Fruit fly (Drosophila melanogaster): Measurements from ENCODE around the gene Wnt10.

Wnt10 gene

DNA sequence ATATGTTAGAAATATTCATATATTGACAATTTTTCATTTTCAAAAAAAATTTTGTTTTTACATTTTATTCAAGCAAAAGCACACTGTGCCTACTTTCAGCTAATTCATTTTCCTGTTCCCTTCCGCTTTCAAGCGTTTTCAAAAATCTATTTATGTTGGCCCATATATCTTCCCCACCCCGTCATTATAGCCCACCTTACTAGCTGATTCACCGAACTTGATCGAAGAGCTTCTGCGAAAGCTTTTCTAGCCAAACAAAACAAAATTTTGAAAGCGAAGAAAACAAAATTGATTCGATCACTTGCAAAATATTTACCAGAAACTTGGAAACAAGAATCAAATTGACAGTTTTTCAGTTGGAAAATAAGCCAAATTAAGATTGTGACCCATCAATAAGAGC is 37.8 kb downstream of the Wnt10 start, which contains the start of gene CG5171:
Gene CG5171, plus strand, starts transcription at position 311 of the 400 bp plus-strand sequence.
- TF ChIP-seq fd96Ca (GFP tag; IDR thresholded peaks at IDR 0.05) = no peak
- TF ChIP-seq CG13204 (GFP tag; optimal IDR thresholded peaks at IDR 0.05) = no peak
- TF ChIP-seq Pif1B (GFP tag; optimal IDR thresholded peaks at IDR 0.05) = no peak
- no peak for TF ChIP-seq Snoo (tag; optimal IDR thresholded peaks at IDR 0.05)
- TF ChIP-seq CG4496 (GFP tag; IDR thresholded peaks at IDR 0.05) = no peak
- no peak for TF ChIP-seq D1 (tag; optimal IDR thresholded peaks at IDR 0.05)
- TF ChIP-seq CG10348 (GFP tag; IDR thresholded peaks at IDR 0.05) = no peak
- TF ChIP-seq CG34367 (tag; optimal IDR thresholded peaks at IDR 0.05) = no peak
- no peak for TF ChIP-seq Pif1A (GFP tag; optimal IDR thresholded peaks at IDR 0.05)
- TF ChIP-seq Ets98B (GFP tag; IDR thresholded peaks at IDR 0.05) = no peak
- TF ChIP-seq rn (GFP tag; IDR thresholded peaks at IDR 0.05) = no peak
- no peak for TF ChIP-seq CG32121 (GFP tag; IDR thresholded peaks at IDR 0.05)
- no peak for TF ChIP-seq CG12605 (GFP tag; IDR thresholded peaks at IDR 0.05)
- no peak for TF ChIP-seq EcR (GFP tag; optimal IDR thresholded peaks at IDR 0.05)
- no peak for TF ChIP-seq CG9948 (tag; optimal IDR thresholded peaks at IDR 0.05)
- TF ChIP-seq gl (tag; optimal IDR thresholded peaks at IDR 0.05) = no peak
- no peak for TF ChIP-seq CG8159 (tag; optimal IDR thresholded peaks at IDR 0.05)
- no peak for TF ChIP-seq CG17806 (tag; optimal IDR thresholded peaks at IDR 0.05)
- no peak for TF ChIP-seq CG14655 (GFP tag; optimal IDR thresholded peaks at IDR 0.05)
- no peak for TF ChIP-seq CG15710 (tag; optimal IDR thresholded peaks at IDR 0.05)

DNA sequence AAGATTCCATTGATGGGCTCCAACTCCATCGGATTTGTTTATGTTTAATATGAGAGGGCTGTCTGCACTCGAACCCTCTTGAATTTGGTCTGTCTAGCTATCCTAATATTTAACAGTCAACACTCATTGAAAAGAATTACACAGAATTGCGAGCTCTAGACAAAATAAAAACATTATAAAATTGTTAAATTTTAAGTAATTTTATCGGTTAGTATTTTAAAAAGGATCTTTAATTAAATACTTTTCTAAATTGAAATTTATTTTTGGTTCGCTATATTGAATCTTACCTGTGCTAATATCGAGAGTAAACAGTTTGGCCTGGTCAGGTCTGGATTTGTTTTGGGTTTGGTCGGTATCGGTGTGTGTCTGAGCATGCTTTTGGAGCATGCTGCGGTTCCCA is 38.4 kb downstream of the Wnt10 start:
- TF ChIP-seq CG13204 (GFP tag; optimal IDR thresholded peaks at IDR 0.05) (no peak), Ets98B (GFP tag; IDR thresholded peaks at IDR 0.05) (no peak; the same call in 1 of the 2 replicates), CG8301 (tag; optimal IDR thresholded peaks at IDR 0.05) (no peak), rn (GFP tag; IDR thresholded peaks at IDR 0.05) (no peak)

DNA sequence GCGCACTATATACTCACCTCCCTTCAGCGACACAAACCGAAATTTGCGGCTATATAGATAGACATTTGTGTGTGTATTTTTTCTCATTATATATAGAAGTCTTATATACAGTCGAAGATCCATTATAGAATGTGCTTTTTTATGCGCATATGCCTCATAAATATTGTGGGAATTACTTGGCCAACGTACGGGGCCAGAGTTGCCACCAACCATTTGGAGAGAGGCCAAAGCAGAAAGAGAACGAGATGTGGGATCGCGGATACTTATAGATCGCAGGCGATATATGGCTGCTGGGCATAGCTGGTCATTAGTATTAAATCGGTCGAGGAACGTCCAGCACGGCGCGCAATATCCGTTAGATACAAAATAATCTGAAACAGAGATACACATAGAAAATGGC is 41.7 kb downstream of the Wnt10 start, which contains the start of gene CG5177:
Gene CG5177, plus strand, starts transcription at position 305 of the 400 bp plus-strand sequence.
- no peak for TF ChIP-seq CG13204 (GFP tag; optimal IDR thresholded peaks at IDR 0.05)
- no peak for TF ChIP-seq Pif1B (GFP tag; optimal IDR thresholded peaks at IDR 0.05)
- TF ChIP-seq CG8301 (tag; optimal IDR thresholded peaks at IDR 0.05) = no peak
- TF ChIP-seq CG10348 (GFP tag; IDR thresholded peaks at IDR 0.05) = no peak
- TF ChIP-seq D1 (tag; optimal IDR thresholded peaks at IDR 0.05) = no peak
- TF ChIP-seq CG34367 (tag; optimal IDR thresholded peaks at IDR 0.05) = no peak
- TF ChIP-seq gl (tag; optimal IDR thresholded peaks at IDR 0.05) = no peak

DNA sequence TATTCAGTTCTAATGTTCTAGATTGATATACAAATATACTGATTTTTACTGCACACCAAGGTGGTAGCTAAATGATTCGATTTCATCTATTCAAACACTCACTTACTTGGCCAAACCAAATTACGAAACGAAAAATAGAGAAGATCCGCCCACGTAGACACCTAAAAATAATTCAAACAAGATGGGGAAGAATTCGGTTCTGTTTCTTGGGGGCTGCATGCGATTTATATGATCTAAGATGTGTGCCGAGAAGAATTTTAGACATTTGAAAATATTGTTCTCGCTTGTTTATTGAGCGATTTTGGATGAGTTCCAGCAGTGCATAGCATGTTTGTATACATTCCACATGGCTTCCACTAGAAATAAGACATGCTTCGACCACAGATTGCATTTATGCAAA is 44.5 kb downstream of the Wnt10 start:
- TF ChIP-seq CG4496 (GFP tag; IDR thresholded peaks at IDR 0.05) = no peak
- no peak for TF ChIP-seq CG10348 (GFP tag; IDR thresholded peaks at IDR 0.05)
- TF ChIP-seq rn (GFP tag; IDR thresholded peaks at IDR 0.05) = no peak
- no peak for TF ChIP-seq fd96Ca (GFP tag; IDR thresholded peaks at IDR 0.05)
- no peak for TF ChIP-seq CG8301 (tag; optimal IDR thresholded peaks at IDR 0.05)
- TF ChIP-seq CG13204 (GFP tag; optimal IDR thresholded peaks at IDR 0.05) = no peak
- no peak for TF ChIP-seq CG34367 (tag; optimal IDR thresholded peaks at IDR 0.05)
- TF ChIP-seq Ets98B (GFP tag; IDR thresholded peaks at IDR 0.05) = no peak
- TF ChIP-seq CG12605 (GFP tag; IDR thresholded peaks at IDR 0.05) = no peak
- TF ChIP-seq CG15710 (tag; optimal IDR thresholded peaks at IDR 0.05) = no peak
- TF ChIP-seq CG14655 (GFP tag; optimal IDR thresholded peaks at IDR 0.05) = no peak

DNA sequence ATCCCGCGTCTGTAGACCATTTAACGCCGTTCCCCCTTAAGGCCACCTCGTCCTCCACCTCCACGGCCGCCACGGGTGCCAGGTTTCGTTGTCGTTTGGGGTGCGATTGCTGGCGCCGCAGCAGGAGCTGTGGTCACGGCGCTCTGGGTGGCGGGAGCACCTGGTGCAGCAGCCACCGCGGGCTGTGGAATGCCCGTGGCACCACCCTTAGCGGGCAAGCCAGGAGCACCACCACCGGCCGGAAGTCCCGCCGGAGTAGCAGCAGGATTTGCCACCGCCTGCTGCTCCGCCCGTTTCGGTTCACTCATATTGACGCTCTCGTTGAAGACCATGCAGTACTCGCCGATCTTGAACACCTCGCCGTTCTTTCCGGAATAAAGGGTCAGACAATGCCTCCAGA is 45.8 kb downstream of the Wnt10 start:
- TF ChIP-seq CG32121 (GFP tag; IDR thresholded peaks at IDR 0.05) (0 out of 2 replicates have a peak, but pooled peaks have one; percentile 9), CG15710 (tag; optimal IDR thresholded peaks at IDR 0.05) (no peak)

DNA sequence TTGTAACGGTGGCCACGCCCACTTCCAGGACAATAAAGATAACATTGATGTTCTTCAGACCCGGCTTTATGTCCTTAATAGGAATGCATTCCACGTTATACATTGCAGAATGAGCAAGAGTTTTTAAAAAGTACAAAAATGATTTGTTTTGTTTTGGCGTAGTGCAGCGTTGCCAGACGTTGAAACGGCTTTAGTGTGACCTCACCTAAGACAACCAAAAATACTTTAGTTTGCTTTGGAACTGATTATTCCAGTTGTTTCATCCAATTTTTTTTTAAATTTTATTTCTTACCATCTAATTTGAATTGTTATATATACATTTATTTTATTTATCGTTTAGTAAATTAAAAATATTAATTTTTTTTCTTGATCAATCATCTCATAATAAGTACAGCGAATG is 46.4 kb downstream of the Wnt10 start, which contains the start of gene CG5181:
Gene CG5181, minus strand, starts transcription at position 208 of the 400 bp plus-strand sequence.
- TF ChIP-seq CG34367 (tag; optimal IDR thresholded peaks at IDR 0.05) (no peak), CG14655 (GFP tag; optimal IDR thresholded peaks at IDR 0.05) (no peak), CG15710 (tag; optimal IDR thresholded peaks at IDR 0.05) (no peak), CG10348 (GFP tag; IDR thresholded peaks at IDR 0.05) (no peak), CG17806 (tag; optimal IDR thresholded peaks at IDR 0.05) (no peak), Pif1A (GFP tag; optimal IDR thresholded peaks at IDR 0.05) (no peak)

DNA sequence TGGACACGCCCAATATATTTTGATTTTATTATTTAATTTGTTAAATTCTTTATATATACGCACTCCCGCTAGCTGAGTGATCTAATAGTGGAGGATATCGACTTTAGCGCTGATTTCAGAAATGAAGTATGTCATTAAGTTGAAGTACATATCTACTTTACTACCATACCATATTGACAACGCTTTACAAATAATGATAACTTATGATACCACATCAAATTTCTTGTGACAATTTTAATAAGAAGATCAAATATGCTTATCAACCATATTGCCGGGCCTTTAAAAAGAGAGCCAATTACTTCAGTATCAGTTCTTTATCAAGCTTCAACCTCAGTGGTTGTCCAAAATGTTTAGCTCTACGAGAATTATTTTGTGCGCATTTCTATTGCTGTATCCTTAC is 47.4 kb downstream of the Wnt10 start, which contains the start of gene CG15818:
Gene CG15818, plus strand, starts transcription at position 301 of the 400 bp plus-strand sequence.
- TF ChIP-seq rn (GFP tag; IDR thresholded peaks at IDR 0.05) = no peak
- no peak for TF ChIP-seq CG8301 (tag; optimal IDR thresholded peaks at IDR 0.05)
- TF ChIP-seq CG14655 (GFP tag; optimal IDR thresholded peaks at IDR 0.05) = no peak

Measured in whole organism, pupa.